Fruit fly (Drosophila melanogaster) whole organism, embryonic: Measurements from ENCODE around the gene kek4.

ENCODE experiments used
- Abd-B ChIP-seq: fragments of 200-800 bp; sonication (Bioruptor generic); optimal IDR thresholded peaks from 2 replicates; lab custom pipeline; 2018; ENCODE audit warnings: missing biosample characterization, mild to moderate bottlenecking, missing genetic modification characterization, moderate library complexity
- Atf6 ChIP-seq: fragments of 200-800 bp; sonication (Bioruptor generic); IDR thresholded peaks from 2 replicates; pipeline ENCODE4 v1.3.6; 2022; ENCODE audit warnings: missing biosample characterization, missing genetic modification characterization
- BEAF-32 ChIP-seq: fragments of 200-800 bp; sonication (Bioruptor generic); optimal IDR thresholded peaks from 3 replicates; lab custom pipeline; 2017; ENCODE audit warnings: missing biosample characterization, missing genetic modification characterization, mild to moderate bottlenecking, moderate library complexity, missing genetic modification reagents
- CG10267 ChIP-seq: fragments of 200-800 bp; sonication (Bioruptor generic); optimal IDR thresholded peaks from 2 replicates; lab custom pipeline; 2018; ENCODE audit warnings: missing biosample characterization, mild to moderate bottlenecking, missing genetic modification characterization, moderate library complexity
- CG10462 ChIP-seq: fragments of 200-800 bp; sonication (Bioruptor generic); optimal IDR thresholded peaks from 2 replicates; lab custom pipeline; 2016; ENCODE audit warnings: missing biosample characterization, missing genetic modification characterization
- CG10543 ChIP-seq: fragments of 200-800 bp; sonication (Bioruptor generic); optimal IDR thresholded peaks from 3 replicates; lab custom pipeline; 2017; ENCODE audit warnings: missing biosample characterization, mild to moderate bottlenecking, missing genetic modification characterization, moderate library complexity
- CG11398 ChIP-seq: fragments of 200-800 bp; sonication (Bioruptor generic); optimal IDR thresholded peaks from 2 replicates; lab custom pipeline; 2016; ENCODE audit warnings: missing biosample characterization, missing genetic modification characterization
- CG12155 ChIP-seq: fragments of 200-800 bp; sonication (Bioruptor generic); optimal IDR thresholded peaks from 3 replicates; lab custom pipeline; 2016; ENCODE audit warnings: missing biosample characterization, missing genetic modification characterization
- CG12219 ChIP-seq: fragments of 200-800 bp; sonication (Bioruptor generic); optimal IDR thresholded peaks from 3 replicates; lab custom pipeline; 2018; ENCODE audit warnings: missing biosample characterization, mild to moderate bottlenecking, missing genetic modification characterization
- CG12236 ChIP-seq: fragments of 200-800 bp; sonication (Bioruptor generic); optimal IDR thresholded peaks from 2 replicates; lab custom pipeline; 2016; ENCODE audit warnings: missing biosample characterization, missing genetic modification characterization
- CG17912 ChIP-seq: fragments of 200-800 bp; sonication (Bioruptor generic); optimal IDR thresholded peaks from 2 replicates; lab custom pipeline; 2018; ENCODE audit warnings: missing biosample characterization, mild to moderate bottlenecking, missing genetic modification characterization
- CG18599 ChIP-seq: fragments of 200-800 bp; sonication (Bioruptor generic); optimal IDR thresholded peaks from 3 replicates; lab custom pipeline; 2017; ENCODE audit warnings: missing biosample characterization, missing genetic modification characterization, mild to moderate bottlenecking, moderate library complexity, missing genetic modification reagents
- CG30431 ChIP-seq: fragments of 200-800 bp; sonication (Bioruptor generic); optimal IDR thresholded peaks from 2 replicates; lab custom pipeline; 2017; ENCODE audit warnings: missing biosample characterization, missing genetic modification characterization
- CG33213 ChIP-seq: fragments of 200-800 bp; sonication (Bioruptor generic); optimal IDR thresholded peaks from 3 replicates; lab custom pipeline; 2016; ENCODE audit warnings: missing biosample characterization, missing genetic modification characterization
- CG34376 ChIP-seq: fragments of 200-800 bp; sonication (Bioruptor generic); optimal IDR thresholded peaks from 2 replicates; lab custom pipeline; 2018; ENCODE audit warnings: missing biosample characterization, mild to moderate bottlenecking, missing genetic modification characterization
- CG6175 ChIP-seq: fragments of 200-800 bp; sonication (Bioruptor generic); IDR thresholded peaks from 3 replicates; pipeline ENCODE4 v1.3.6; 2022; ENCODE audit warnings: missing biosample characterization, missing genetic modification characterization
- CG6654 ChIP-seq: fragments of 200-800 bp; sonication (Bioruptor generic); optimal IDR thresholded peaks from 2 replicates; lab custom pipeline; 2017; ENCODE audit warnings: missing biosample characterization, mild to moderate bottlenecking, missing genetic modification characterization
- CG7372 ChIP-seq: fragments of 200-800 bp; sonication (Bioruptor generic); IDR thresholded peaks from 2 replicates; pipeline ENCODE4 v1.3.6; 2022; ENCODE audit warnings: missing biosample characterization, missing genetic modification characterization
- CG7556 ChIP-seq: fragments of 200-800 bp; sonication (Bioruptor generic); optimal IDR thresholded peaks from 2 replicates; lab custom pipeline; 2017; ENCODE audit warnings: missing biosample characterization, mild to moderate bottlenecking, missing genetic modification characterization
- CG8089 ChIP-seq: fragments of 200-800 bp; sonication (Bioruptor generic); optimal IDR thresholded peaks from 3 replicates; lab custom pipeline; 2016; ENCODE audit warnings: missing biosample characterization, missing genetic modification characterization
- CG8388 ChIP-seq: fragments of 200-800 bp; sonication (Bioruptor generic); optimal IDR thresholded peaks from 2 replicates; lab custom pipeline; 2019; ENCODE audit warnings: missing biosample characterization, mild to moderate bottlenecking, missing genetic modification characterization, moderate library complexity
- CG8924 ChIP-seq: fragments of 200-800 bp; optimal IDR thresholded peaks from 3 replicates; lab custom pipeline; 2019; ENCODE audit warnings: missing biosample characterization, mild to moderate bottlenecking, missing genetic modification characterization, moderate library complexity
- CG8944 ChIP-seq: fragments of 200-800 bp; sonication (Bioruptor generic); optimal IDR thresholded peaks from 3 replicates; lab custom pipeline; 2016; ENCODE audit warnings: missing biosample characterization, missing genetic modification characterization
- CG9215 ChIP-seq: fragments of 200-800 bp; sonication (Bioruptor generic); IDR thresholded peaks from 2 replicates; pipeline ENCODE4 v1.3.6; 2022; ENCODE audit warnings: missing biosample characterization, missing genetic modification characterization
- CG9727 ChIP-seq: fragments of 200-800 bp; sonication (Bioruptor generic); optimal IDR thresholded peaks from 3 replicates; lab custom pipeline; 2017; ENCODE audit warnings: missing biosample characterization, mild to moderate bottlenecking, missing genetic modification characterization
- Camta ChIP-seq: fragments of 200-800 bp; sonication (Bioruptor generic); optimal IDR thresholded peaks from 2 replicates; lab custom pipeline; 2016; ENCODE audit warnings: missing biosample characterization, missing genetic modification characterization
- CoRest ChIP-seq: fragments of 200-800 bp; sonication (Bioruptor generic); optimal IDR thresholded peaks from 3 replicates; lab custom pipeline; 2018; ENCODE audit warnings: missing biosample characterization, mild to moderate bottlenecking, missing genetic modification characterization, moderate library complexity
- Dref ChIP-seq: fragments of 200-800 bp; sonication (Bioruptor generic); IDR thresholded peaks from 2 replicates; pipeline ENCODE4 v1.3.6; 2022; ENCODE audit warnings: missing biosample characterization, missing genetic modification characterization
- E2f2 ChIP-seq: fragments of 200-800 bp; sonication (Bioruptor generic); IDR thresholded peaks from 2 replicates; pipeline ENCODE4 v1.3.6; 2022; ENCODE audit warnings: missing biosample characterization, missing genetic modification characterization
- Ets65A ChIP-seq: fragments of 200-800 bp; sonication (Bioruptor generic); peaks from one replicate; lab custom pipeline; 2016; ENCODE audit warnings: missing biosample characterization, missing genetic modification characterization
- Fer2 ChIP-seq: fragments of 200-800 bp; sonication (Bioruptor generic); optimal IDR thresholded peaks from 2 replicates; lab custom pipeline; 2018; ENCODE audit warnings: missing biosample characterization, mild to moderate bottlenecking, missing genetic modification characterization, moderate library complexity
- GATAe ChIP-seq: fragments of 200-800 bp; sonication (Bioruptor generic); conservative IDR thresholded peaks from 2 replicates; pipeline ENCODE4 v1.3.6; 2022; ENCODE audit warnings: missing biosample characterization, missing genetic modification characterization
- HmgZ ChIP-seq: fragments of 200-800 bp; sonication (Bioruptor generic); optimal IDR thresholded peaks from 2 replicates; lab custom pipeline; 2018; ENCODE audit warnings: missing biosample characterization, mild to moderate bottlenecking, missing genetic modification characterization
- Meics ChIP-seq: fragments of 200-800 bp; sonication (Bioruptor generic); optimal IDR thresholded peaks from 2 replicates; lab custom pipeline; 2017; ENCODE audit warnings: missing biosample characterization, mild to moderate bottlenecking, missing genetic modification characterization
- Mes4 ChIP-seq: fragments of 200-800 bp; sonication (Bioruptor generic); optimal IDR thresholded peaks from 2 replicates; lab custom pipeline; 2016; ENCODE audit warnings: missing biosample characterization, missing genetic modification characterization
- Stat92E ChIP-seq, 3 experiments: fragments of >200 bp in 2 of 3; fragments of 200-800 bp in 1 of 3; sonication (Bioruptor generic) in 1 of 3; optimal IDR thresholded peaks; 2 replicates each; lab custom pipeline; 2017 to 2019; ENCODE audit warnings: missing biosample characterization in 3 of 3, missing genetic modification characterization in 3 of 3, mild to moderate bottlenecking in 1 of 3, moderate library complexity in 1 of 3
- TFAM ChIP-seq: fragments of 200-800 bp; sonication (Bioruptor generic); optimal IDR thresholded peaks from 2 replicates; lab custom pipeline; 2017; ENCODE audit warnings: missing biosample characterization, missing genetic modification characterization, inconsistent platforms
- Taf1 ChIP-seq: fragments of 200-800 bp; sonication (Bioruptor generic); IDR thresholded peaks from 2 replicates; pipeline ENCODE4 v1.3.6; 2022; ENCODE audit warnings: missing biosample characterization, missing genetic modification characterization
- Vsx1 ChIP-seq: fragments of 200-800 bp; sonication (Bioruptor generic); optimal IDR thresholded peaks from 2 replicates; lab custom pipeline; 2017; ENCODE audit warnings: missing biosample characterization, mild to moderate bottlenecking, missing genetic modification characterization, missing genetic modification reagents
- YL-1 ChIP-seq: fragments of 200-800 bp; sonication (Bioruptor generic); optimal IDR thresholded peaks from 3 replicates; lab custom pipeline; 2017; ENCODE audit warnings: missing biosample characterization, mild to moderate bottlenecking, missing genetic modification characterization
- aop ChIP-seq: fragments of 200-800 bp; sonication (Bioruptor generic); IDR thresholded peaks from 2 replicates; pipeline ENCODE4 v1.3.6; 2022; ENCODE audit warnings: missing biosample characterization, missing genetic modification characterization
- bbx ChIP-seq: fragments of 200-800 bp; sonication (Bioruptor generic); IDR thresholded peaks from 2 replicates; pipeline ENCODE4 v1.3.6; 2022; ENCODE audit warnings: missing biosample characterization, missing genetic modification characterization; ENCODE audit not compliant: partially characterized antibody
- bsh ChIP-seq, 2 experiments: fragments of 200-800 bp; sonication (Bioruptor generic); optimal IDR thresholded peaks; 2 replicates each; lab custom pipeline; 2017 to 2018; ENCODE audit warnings: mild to moderate bottlenecking in 2 of 2, missing biosample characterization in 2 of 2, missing genetic modification characterization in 2 of 2, moderate library complexity in 1 of 2
- crp ChIP-seq, 2 experiments: fragments of 200-800 bp; sonication (Bioruptor generic); optimal IDR thresholded peaks; 2 replicates in 1 of 2; 3 replicates in 1 of 2; lab custom pipeline; 2017; ENCODE audit warnings: missing biosample characterization in 2 of 2, missing genetic modification characterization in 2 of 2, mild to moderate bottlenecking in 1 of 2, moderate library complexity in 1 of 2
- fd102C ChIP-seq: fragments of 200-800 bp; sonication (Bioruptor generic); optimal IDR thresholded peaks from 2 replicates; lab custom pipeline; 2018; ENCODE audit warnings: missing biosample characterization, mild to moderate bottlenecking, missing genetic modification characterization, moderate library complexity
- pb ChIP-seq: fragments of 200-800 bp; sonication (Bioruptor generic); optimal IDR thresholded peaks from 3 replicates; lab custom pipeline; 2016; ENCODE audit warnings: missing biosample characterization, missing genetic modification characterization
- sens ChIP-seq: fragments of 200-800 bp; sonication (Bioruptor generic); peaks from one replicate; lab custom pipeline; 2016; ENCODE audit warnings: missing biosample characterization, missing genetic modification characterization
- tna ChIP-seq: fragments of 200-800 bp; sonication (Bioruptor generic); IDR thresholded peaks from 2 replicates; pipeline ENCODE4 v1.3.6; 2022; ENCODE audit warnings: missing biosample characterization, missing genetic modification characterization; ENCODE audit not compliant: partially characterized antibody
- wdn ChIP-seq: fragments of 200-800 bp; sonication (Bioruptor generic); IDR thresholded peaks from 2 replicates; pipeline ENCODE4 v1.3.6; 2022; ENCODE audit warnings: missing biosample characterization, missing genetic modification characterization
- zfh2 ChIP-seq: fragments of 200-800 bp; sonication (Bioruptor generic); optimal IDR thresholded peaks from 2 replicates; lab custom pipeline; 2016; ENCODE audit warnings: missing biosample characterization, missing genetic modification characterization

kek4 gene

dm6 chr2L:13222225-13222648, 7.1 kb upstream of the kek4 start, which contains the start of the genes Ski6 and CG16812:
Gene Ski6, minus strand, starts transcription at chr2L:13222429.
Gene CG16812, plus strand, starts transcription at chr2L:13222587.
- TF ChIP-seq Mes4 = no peak
- TF ChIP-seq bbx (GFP tag; lab: Robert Waterston, UW) = no peak
- peak; percentile 63 for TF ChIP-seq CG9727 (GFP tag; lab: Kevin White, UChicago)
- TF ChIP-seq pb (GFP tag; lab: Kevin White, UChicago) = no peak
- TF ChIP-seq bsh (GFP tag; optimal IDR thresholded peaks at IDR 0.05; lab: Kevin White, UChicago) = peak in 1 of 2 experiments; percentile 79
- TF ChIP-seq Dref = peak; percentile 76
- peak; percentile 77 for TF ChIP-seq CG12155
- TF ChIP-seq Vsx1 (GFP tag; lab: Kevin White, UChicago) = no peak
- no peak for TF ChIP-seq CG6175 (GFP tag; lab: Robert Waterston, UW)
- TF ChIP-seq Meics (GFP tag; lab: Kevin White, UChicago) = peak; percentile 48
- TF ChIP-seq CG8944 = no peak
- TF ChIP-seq CG17912 (GFP tag; lab: Kevin White, UChicago) = no peak
- TF ChIP-seq fd102C (GFP tag; lab: Kevin White, UChicago) = no peak
- no peak for TF ChIP-seq Taf1 (GFP tag; lab: Robert Waterston, UW)
- peak; percentile 40 for TF ChIP-seq CG10462 (GFP tag; lab: Kevin White, UChicago)
- TF ChIP-seq CG34376 (GFP tag; lab: Kevin White, UChicago) = no peak
- TF ChIP-seq CG12219 (GFP tag; lab: Kevin White, UChicago) = no peak
- peak; percentile 66 for TF ChIP-seq Atf6 (GFP tag; lab: Robert Waterston, UW)
- peak; percentile 48 for TF ChIP-seq Camta (GFP tag; lab: Kevin White, UChicago)
- TF ChIP-seq CG30431 = no peak
- TF ChIP-seq CG10543 (GFP tag; lab: Kevin White, UChicago) = no peak
- TF ChIP-seq BEAF-32 (GFP tag; lab: Kevin White, UChicago) = peak; percentile 60
- peak; percentile 50 for TF ChIP-seq Abd-B (GFP tag; lab: Kevin White, UChicago)
- TF ChIP-seq crp (GFP tag; optimal IDR thresholded peaks at IDR 0.05; lab: Kevin White, UChicago) = peak in 1 of 2 experiments; percentile 62
- peak; percentile 75 for TF ChIP-seq HmgZ (tag; lab: Kevin White, UChicago)
- TF ChIP-seq CG8388 (GFP tag; lab: Kevin White, UChicago) = peak; percentile 63
- peak; percentile 33 for TF ChIP-seq CG33213 (GFP tag; lab: Kevin White, UChicago)
- peak; percentile 66 for TF ChIP-seq Fer2 (tag; lab: Kevin White, UChicago)
- TF ChIP-seq CG11398 = no peak
- peak; percentile 58; the same call in 1 of the 2 replicates for TF ChIP-seq E2f2
- TF ChIP-seq CoRest (tag; lab: Kevin White, UChicago) = peak; percentile 81
- TF ChIP-seq tna (GFP tag; lab: Robert Waterston, UW) = no peak
- TF ChIP-seq sens (GFP tag; lab: Kevin White, UChicago) = peak; percentile 94
- TF ChIP-seq wdn (GFP tag; lab: Robert Waterston, UW) = peak; percentile 41; the same call in 1 of the 2 replicates
- TF ChIP-seq CG8089 (GFP tag; lab: Kevin White, UChicago) = no peak
- TF ChIP-seq CG6654 = no peak
- no peak for TF ChIP-seq GATAe (GFP tag; lab: Robert Waterston, UW)
- TF ChIP-seq CG10267 = peak; percentile 97
- peak; percentile 65 for TF ChIP-seq CG7556 (GFP tag; lab: Kevin White, UChicago)
- TF ChIP-seq CG18599 = no peak
- peak; percentile 15 for TF ChIP-seq zfh2 (GFP tag; lab: Kevin White, UChicago)
- peak; percentile 86 for TF ChIP-seq CG8924 (tag; lab: Kevin White, UChicago)
- peak in 1 of 3 experiments; percentile 8 for TF ChIP-seq Stat92E (GFP tag; optimal IDR thresholded peaks at IDR 0.05; lab: Kevin White, UChicago)
- TF ChIP-seq Ets65A (GFP tag; lab: Kevin White, UChicago) = peak; percentile 79
- no peak for TF ChIP-seq TFAM (GFP tag; lab: Kevin White, UChicago)
- no peak for TF ChIP-seq aop
- TF ChIP-seq CG12236 (GFP tag; lab: Kevin White, UChicago) = no peak
- TF ChIP-seq CG7372 = no peak
- TF ChIP-seq YL-1 = peak; percentile 66
- peak; percentile 50 for TF ChIP-seq CG9215
